Worm (Caenorhabditis elegans): ENCODE measurements around the gene C29F7.1.

C29F7.1 gene

ce11 chrX:13368283-13368682, 41.5 kb upstream of the C29F7.1 start (continued):
- peak; percentile 83 for TF ChIP-seq pqm-1 (tag; optimal IDR thresholded peaks at IDR 0.05)
- no peak for TF ChIP-seq ceh-28 (tag; optimal IDR thresholded peaks at IDR 0.05)
- TF ChIP-seq nhr-77 (tag; optimal IDR thresholded peaks at IDR 0.05), result peak; percentile 66
- no peak for TF ChIP-seq nhr-237 (tag; optimal IDR thresholded peaks at IDR 0.05)
- no peak for TF ChIP-seq daf-16 (GFP tag; optimal IDR thresholded peaks at IDR 0.05)
- TF ChIP-seq daf-16 (tag; optimal IDR thresholded peaks at IDR 0.05), result peak; percentile 92
- TF ChIP-seq zip-11 (GFP tag; IDR thresholded peaks at IDR 0.05), result no peak
- TF ChIP-seq aha-1 (tag), result peak; percentile 89
- no peak for TF ChIP-seq dmd-9 (GFP tag; IDR thresholded peaks at IDR 0.05)
- TF ChIP-seq dmd-6 (GFP tag; IDR thresholded peaks at IDR 0.05), result peak; percentile 93
- no peak for TF ChIP-seq skn-1 (tag; optimal IDR thresholded peaks at IDR 0.05)

DNA sequence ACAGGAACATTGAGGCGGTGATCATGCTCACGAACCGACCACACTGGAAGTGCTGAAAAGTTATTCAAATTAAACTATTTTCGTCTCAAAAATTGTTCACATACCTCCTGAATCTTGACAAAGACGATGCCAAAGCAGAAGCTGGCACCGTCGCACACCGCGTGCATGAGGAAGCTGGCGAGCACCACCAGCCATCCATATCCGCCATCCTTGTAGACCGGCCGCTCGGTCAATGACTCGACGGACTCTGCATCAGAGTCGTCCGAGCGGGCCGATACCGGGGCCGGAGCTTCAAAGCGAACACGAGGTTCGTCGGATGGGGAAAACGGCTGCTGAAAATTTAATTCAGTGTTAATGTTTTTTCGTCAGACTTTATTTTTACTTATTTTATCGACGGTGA, 33.6 kb upstream of the C29F7.1 start:
- TF ChIP-seq dmd-8 (GFP tag; IDR thresholded peaks at IDR 0.05), result 0 out of 2 replicates have a peak, but pooled peaks have one; percentile 29
- peak; percentile 85 for TF ChIP-seq set-16 (GFP tag; IDR thresholded peaks at IDR 0.05)
- peak; percentile 87 for TF ChIP-seq aha-1 (tag)
- TF ChIP-seq ceh-20 (GFP tag; IDR thresholded peaks at IDR 0.05), result 0 out of 2 replicates have a peak, but pooled peaks have one; percentile 18
- no peak for TF ChIP-seq F26F4.8 (GFP tag; conservative IDR thresholded peaks at IDR 0.05)
- no peak for TF ChIP-seq lsy-2 (tag; optimal IDR thresholded peaks at IDR 0.05)
- TF ChIP-seq vab-7 (GFP tag; IDR thresholded peaks at IDR 0.05), result no peak
- 0 out of 2 replicates have a peak, but pooled peaks have one; percentile 37 for TF ChIP-seq D1046.2 (GFP tag; IDR thresholded peaks at IDR 0.05)

ce11 chrX:13376851-13377250, 32.9 kb upstream of the C29F7.1 start, which contains the start of the genes C49F8.14 and gem-1:
TSS of gene C49F8.14 (minus strand) at chrX:13376949.
TSS of gene gem-1 (minus strand) at chrX:13376992.
- peak in 1 of 2 experiments; percentile 97 for TF ChIP-seq unc-62 (GFP tag; optimal IDR thresholded peaks at IDR 0.05 in 1 of 2)
- no peak for TF ChIP-seq unc-62 (tag; optimal IDR thresholded peaks at IDR 0.05)
- no peak for TF ChIP-seq nhr-6 (tag; optimal IDR thresholded peaks at IDR 0.05)

DNA sequence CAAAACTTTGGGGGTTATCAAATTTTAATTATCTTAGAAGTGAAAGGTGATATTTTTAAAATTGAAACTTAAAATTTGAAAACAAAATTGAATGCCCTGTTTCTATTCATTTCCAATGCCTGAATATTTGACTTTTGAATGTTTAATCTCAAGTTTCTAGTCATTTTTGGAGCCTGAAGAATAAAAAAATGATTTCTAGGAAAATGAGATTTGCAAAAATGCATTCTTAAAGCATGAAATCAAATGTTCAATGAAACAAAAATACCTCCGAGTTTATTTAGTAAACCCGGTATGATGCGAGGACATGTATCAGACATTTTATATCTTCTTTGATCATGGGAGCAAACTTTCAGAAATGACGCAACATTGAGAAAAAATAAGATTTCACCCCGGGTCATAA, 30.7 kb upstream of the C29F7.1 start:
- peak; percentile 4 for TF ChIP-seq aha-1 (tag)
- TF ChIP-seq mdl-1 (tag; optimal IDR thresholded peaks at IDR 0.05), result no peak
- TF ChIP-seq nhr-11 (tag; optimal IDR thresholded peaks at IDR 0.05), result peak; percentile 9

DNA sequence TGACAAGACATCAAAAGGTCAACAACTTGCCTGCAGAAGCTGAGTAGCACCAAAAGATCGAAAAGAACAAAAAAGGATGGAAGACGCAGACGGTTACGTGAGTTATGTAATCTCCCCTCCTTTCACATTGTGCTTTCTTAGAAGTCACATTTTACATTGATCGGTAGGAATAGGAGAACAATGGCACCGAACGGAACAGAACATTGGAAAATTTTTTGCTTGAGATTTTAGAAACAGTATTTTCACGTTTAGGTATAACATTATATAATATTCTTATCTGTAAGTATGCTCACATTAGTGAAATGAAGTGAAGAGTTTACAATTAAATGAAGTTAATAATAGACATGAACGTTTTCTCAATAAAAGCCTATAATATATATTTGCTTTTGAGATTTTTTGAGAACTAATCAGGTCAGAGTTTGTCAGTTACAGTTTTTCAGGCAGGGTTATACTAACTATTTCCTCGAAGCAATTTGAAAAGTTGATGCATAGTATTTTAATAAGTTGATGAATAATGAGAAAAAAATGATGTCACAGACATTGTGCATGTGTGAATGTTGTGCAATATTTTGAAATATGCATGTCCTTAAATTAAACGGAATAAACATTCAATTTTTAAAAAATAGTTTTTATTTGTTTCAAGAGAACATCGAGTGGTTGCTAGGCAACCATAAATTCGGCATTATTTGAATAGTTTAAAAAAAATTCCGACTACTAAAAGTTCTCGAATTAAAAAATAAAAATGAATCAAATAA, 28.6 kb upstream of the C29F7.1 start:
- no peak for TF ChIP-seq mxl-2 (GFP tag; conservative IDR thresholded peaks at IDR 0.05)
- peak in 1 of 2 experiments; percentile 29 for TF ChIP-seq unc-62 (GFP tag; optimal IDR thresholded peaks at IDR 0.05 in 1 of 2)
- no peak for TF ChIP-seq unc-62 (tag; optimal IDR thresholded peaks at IDR 0.05)
- TF ChIP-seq zip-2 (tag; optimal IDR thresholded peaks at IDR 0.05), result peak; percentile 95
- peak; percentile 0 for TF ChIP-seq hlh-30 (tag; optimal IDR thresholded peaks at IDR 0.05; ENCODE audit: insufficient read depth)
- TF ChIP-seq nhr-11 (tag; optimal IDR thresholded peaks at IDR 0.05), result no peak
- TF ChIP-seq ztf-11 (tag; optimal IDR thresholded peaks at IDR 0.05), result no peak
- peak; percentile 95 for TF ChIP-seq aha-1 (tag)

- no peak for TF ChIP-seq mdl-1 (tag; optimal IDR thresholded peaks at IDR 0.05)
- TF ChIP-seq lin-15B (tag; optimal IDR thresholded peaks at IDR 0.05), result no peak
- no peak for TF ChIP-seq nhr-10 (tag; optimal IDR thresholded peaks at IDR 0.05)
- TF ChIP-seq zip-2 (tag; optimal IDR thresholded peaks at IDR 0.05), result no peak
- no peak for TF ChIP-seq zfp-2 (tag; optimal IDR thresholded peaks at IDR 0.05)
- no peak for TF ChIP-seq ceh-82 (tag; optimal IDR thresholded peaks at IDR 0.05)
- TF ChIP-seq unc-62 (GFP tag; optimal IDR thresholded peaks at IDR 0.05 in 1 of 2), result peak in 1 of 2 experiments; percentile 22
- TF ChIP-seq unc-62 (tag; optimal IDR thresholded peaks at IDR 0.05), result no peak
- TF ChIP-seq hlh-30 (tag; optimal IDR thresholded peaks at IDR 0.05; ENCODE audit: insufficient read depth), result peak; percentile 81
- no peak for TF ChIP-seq nhr-11 (tag; optimal IDR thresholded peaks at IDR 0.05)
- TF ChIP-seq nhr-48 (tag; optimal IDR thresholded peaks at IDR 0.05), result no peak
- no peak for TF ChIP-seq dmd-9 (GFP tag; IDR thresholded peaks at IDR 0.05)
- peak in 1 of 2 experiments; percentile 38 for TF ChIP-seq lsy-2 (tag; optimal IDR thresholded peaks at IDR 0.05)
- peak in 1 of 2 experiments; percentile 12 for TF ChIP-seq daf-16 (GFP tag; optimal IDR thresholded peaks at IDR 0.05)
- TF ChIP-seq daf-16 (tag; optimal IDR thresholded peaks at IDR 0.05), result no peak
- no peak for TF ChIP-seq F44E2.7 (GFP tag; IDR thresholded peaks at IDR 0.05)
- TF ChIP-seq ama-1 (optimal IDR thresholded peaks at IDR 0.05), result no peak
- TF ChIP-seq zfp-3 (GFP tag; conservative IDR thresholded peaks at IDR 0.05), result no peak
- no peak for TF ChIP-seq nhr-102 (tag; optimal IDR thresholded peaks at IDR 0.05)
- TF ChIP-seq lin-13 (GFP tag; optimal IDR thresholded peaks at IDR 0.05), result no peak
- no peak for TF ChIP-seq mxl-3 (GFP tag; optimal IDR thresholded peaks at IDR 0.05)
- no peak for TF ChIP-seq F10B5.3 (tag; optimal IDR thresholded peaks at IDR 0.05)
- TF ChIP-seq jun-1 (tag; optimal IDR thresholded peaks at IDR 0.05), result no peak
- TF ChIP-seq egl-43 (GFP tag; IDR thresholded peaks at IDR 0.05), result no peak
Measured at ce11 chrX:13383273-13383672, 26.5 kb upstream of the C29F7.1 start.
